Worm (Caenorhabditis elegans) whole organism, young adult: ENCODE data around the gene nhr-87.
A peak's percentile ranks its signal among the peaks of the same experiment; 100 is the strongest.

ENCODE experiments used
- B0261.1 ChIP-seq: sonication (generic microtip); optimal IDR thresholded peaks from 2 replicates; lab custom pipeline; 2016; ENCODE audit warnings: mild to moderate bottlenecking, missing genetic modification characterization, moderate library complexity, missing compliant biosample characterization
- B0336.3 ChIP-seq: fragments of 200-800 bp; sonication (Bioruptor generic); IDR thresholded peaks from 2 replicates; pipeline ENCODE4 v1.3.6; 2022; ENCODE audit warnings: missing genetic modification characterization, missing compliant biosample characterization
- C17E4.6 ChIP-seq: fragments of 200-800 bp; sonication (Bioruptor generic); IDR thresholded peaks from 2 replicates; pipeline ENCODE4 v1.3.6; 2022; ENCODE audit warnings: missing genetic modification reagents, missing genetic modification characterization, missing compliant biosample characterization
- F23B12.7 ChIP-seq: sonication (generic microtip); optimal IDR thresholded peaks from 2 replicates; lab custom pipeline; 2017; ENCODE audit warnings: missing genetic modification characterization, mild to moderate bottlenecking, missing compliant biosample characterization, antibody characterized with exemption, moderate library complexity; ENCODE audit not compliant: insufficient read depth
- F49E8.2 ChIP-seq: sonication (generic microtip); optimal IDR thresholded peaks from 3 replicates; lab custom pipeline; 2017; ENCODE audit warnings: missing genetic modification characterization, mild to moderate bottlenecking, missing compliant biosample characterization, antibody characterized with exemption, moderate library complexity; ENCODE audit not compliant: insufficient read depth
- F57C9.4 ChIP-seq: sonication (generic microtip); optimal IDR thresholded peaks from 2 replicates; lab custom pipeline; 2017; ENCODE audit warnings: mild to moderate bottlenecking, missing genetic modification characterization, missing compliant biosample characterization
- Y67H2A.10 ChIP-seq: fragments of 200-800 bp; sonication (Bioruptor generic); conservative IDR thresholded peaks from 2 replicates; pipeline ENCODE4 v1.3.6; 2022; ENCODE audit warnings: missing genetic modification reagents, missing genetic modification characterization, missing compliant biosample characterization
- aptf-2 ChIP-seq: fragments of 200-800 bp; sonication (Bioruptor generic); conservative IDR thresholded peaks from 2 replicates; pipeline ENCODE4 v1.3.6; 2022; ENCODE audit warnings: missing genetic modification reagents, missing genetic modification characterization, missing compliant biosample characterization
- atf-7 ChIP-seq: sonication (generic microtip); optimal IDR thresholded peaks from 2 replicates; lab custom pipeline; 2017; ENCODE audit warnings: mild to moderate bottlenecking, missing genetic modification characterization, missing compliant biosample characterization
- athp-1 ChIP-seq: sonication (generic microtip); optimal IDR thresholded peaks from 2 replicates; lab custom pipeline; 2017; ENCODE audit warnings: mild to moderate bottlenecking, missing genetic modification characterization, missing compliant biosample characterization
- attf-3 ChIP-seq: fragments of 200-800 bp; sonication (Bioruptor generic); conservative IDR thresholded peaks from 2 replicates; pipeline ENCODE4 v1.3.6; 2022; ENCODE audit warnings: missing genetic modification reagents, missing genetic modification characterization, missing compliant biosample characterization
- attf-5 ChIP-seq: fragments of 200-800 bp; sonication (Bioruptor generic); optimal IDR thresholded peaks from 2 replicates; lab custom pipeline; 2018; ENCODE audit warnings: mild to moderate bottlenecking, missing genetic modification characterization, missing compliant biosample characterization
- ccch-3 ChIP-seq: fragments of 200-800 bp; sonication (Bioruptor generic); optimal IDR thresholded peaks from 2 replicates; lab custom pipeline; 2018; ENCODE audit warnings: mild to moderate bottlenecking, missing genetic modification characterization, missing compliant biosample characterization
- ceh-79 ChIP-seq: sonication (generic microtip); optimal IDR thresholded peaks from 2 replicates; lab custom pipeline; 2017; ENCODE audit warnings: mild to moderate bottlenecking, missing genetic modification characterization, missing compliant biosample characterization
- chd-7 ChIP-seq: sonication (generic microtip); optimal IDR thresholded peaks from 2 replicates; lab custom pipeline; 2016; ENCODE audit warnings: mild to moderate bottlenecking, missing genetic modification characterization, moderate library complexity, missing compliant biosample characterization
- dox-1 ChIP-seq: fragments of 200-800 bp; sonication (Bioruptor generic); IDR thresholded peaks from 2 replicates; pipeline ENCODE4 v1.3.6; 2022; ENCODE audit warnings: missing genetic modification reagents, missing genetic modification characterization, missing compliant biosample characterization
- efl-1 ChIP-seq: fragments of 150-350 bp; optimal IDR thresholded peaks from 2 replicates; lab custom pipeline; 2014; ENCODE audit warnings: missing biosample characterization, missing genetic modification reagents, missing genetic modification characterization
- ets-4 ChIP-seq: fragments of 200-800 bp; sonication (Bioruptor generic); optimal IDR thresholded peaks from 2 replicates; lab custom pipeline; 2018; ENCODE audit warnings: mild to moderate bottlenecking, missing genetic modification characterization, missing compliant biosample characterization
- hmg-1.2 ChIP-seq: fragments of 200-800 bp; sonication (Bioruptor generic); IDR thresholded peaks from 2 replicates; pipeline ENCODE4 v1.3.6; 2022; ENCODE audit warnings: missing genetic modification reagents, missing genetic modification characterization, missing compliant biosample characterization
- hsf-1 ChIP-seq: fragments of 200-800 bp; sonication (Bioruptor generic); IDR thresholded peaks from 2 replicates; pipeline ENCODE4 v1.3.6; 2022; ENCODE audit warnings: missing genetic modification reagents, missing genetic modification characterization, missing compliant biosample characterization
- lin-26 ChIP-seq: fragments of 200-800 bp; sonication (Bioruptor generic); IDR thresholded peaks from 2 replicates; pipeline ENCODE4 v1.3.6; 2022; ENCODE audit warnings: missing genetic modification reagents, missing genetic modification characterization, missing compliant biosample characterization
- lin-40 ChIP-seq: sonication (generic microtip); optimal IDR thresholded peaks from 2 replicates; lab custom pipeline; 2016; ENCODE audit warnings: missing genetic modification characterization, mild to moderate bottlenecking, missing compliant biosample characterization, missing genotype, missing genetic modification reagents
- lin-54 ChIP-seq: fragments of 200-800 bp; sonication (Bioruptor generic); optimal IDR thresholded peaks from 2 replicates; lab custom pipeline; 2018; ENCODE audit warnings: mild to moderate bottlenecking, missing genetic modification characterization, missing compliant biosample characterization
- lir-1 ChIP-seq: fragments of 200-800 bp; sonication (Bioruptor generic); conservative IDR thresholded peaks from 2 replicates; pipeline ENCODE4 v1.3.6; 2022; ENCODE audit warnings: missing genetic modification reagents, missing genetic modification characterization, missing compliant biosample characterization
- lsy-27 ChIP-seq: sonication (generic microtip); optimal IDR thresholded peaks from 2 replicates; lab custom pipeline; 2017; ENCODE audit warnings: missing genetic modification characterization, mild to moderate bottlenecking, missing compliant biosample characterization, antibody characterized with exemption, missing genotype, borderline replicate concordance; ENCODE audit not compliant: insufficient read depth
- nhr-179 ChIP-seq: sonication (generic microtip); optimal IDR thresholded peaks from 2 replicates; lab custom pipeline; 2016; ENCODE audit warnings: mild to moderate bottlenecking, missing genetic modification characterization, missing compliant biosample characterization
- nhr-90 ChIP-seq: sonication (generic microtip); optimal IDR thresholded peaks from 2 replicates; lab custom pipeline; 2016; ENCODE audit warnings: missing genotype, mild to moderate bottlenecking, missing genetic modification characterization, missing compliant biosample characterization
- pbrm-1 ChIP-seq: fragments of 200-800 bp; sonication (Bioruptor generic); IDR thresholded peaks from 2 replicates; pipeline ENCODE4 v1.3.6; 2022; ENCODE audit warnings: missing genetic modification reagents, missing genetic modification characterization, missing compliant biosample characterization
- snpc-1.1 ChIP-seq: sonication (generic microtip); optimal IDR thresholded peaks from 2 replicates; lab custom pipeline; 2017; ENCODE audit warnings: missing genetic modification characterization, mild to moderate bottlenecking, missing compliant biosample characterization, antibody characterized with exemption, moderate library complexity, missing genotype, missing genetic modification reagents; ENCODE audit not compliant: insufficient read depth
- snpc-4 ChIP-seq, 5 experiments: fragments of 150-350 bp in 1 of 5; sonication (generic microtip) in 4 of 5; optimal IDR thresholded peaks; 2 replicates each; lab custom pipeline; 2014 to 2018; ENCODE audit warnings: missing genetic modification characterization in 5 of 5, missing biosample characterization in 3 of 5, antibody characterized with exemption in 2 of 5, mild to moderate bottlenecking in 2 of 5, missing compliant biosample characterization in 2 of 5, missing genotype in 2 of 5, moderate library complexity in 2 of 5, missing genetic modification reagents in 1 of 5
- tbp1 ChIP-seq: fragments of 200-800 bp; sonication (Bioruptor generic); optimal IDR thresholded peaks from 2 replicates; lab custom pipeline; 2018; ENCODE audit warnings: mild to moderate bottlenecking, missing genetic modification characterization, missing compliant biosample characterization
- xnd-1 ChIP-seq: sonication (generic microtip); optimal IDR thresholded peaks from 2 replicates; lab custom pipeline; 2016; ENCODE audit warnings: missing genotype, missing genetic modification reagents, missing genetic modification characterization, missing compliant biosample characterization
- zfh-2 ChIP-seq: fragments of 200-800 bp; sonication (Bioruptor generic); conservative IDR thresholded peaks from 2 replicates; pipeline ENCODE4 v1.3.6; 2022; ENCODE audit warnings: missing genetic modification reagents, missing genetic modification characterization, missing compliant biosample characterization
- ztf-3 ChIP-seq: fragments of 200-800 bp; sonication (Bioruptor generic); optimal IDR thresholded peaks from 2 replicates; lab custom pipeline; 2018; ENCODE audit warnings: mild to moderate bottlenecking, missing genetic modification characterization, missing compliant biosample characterization

nhr-87 gene

DNA sequence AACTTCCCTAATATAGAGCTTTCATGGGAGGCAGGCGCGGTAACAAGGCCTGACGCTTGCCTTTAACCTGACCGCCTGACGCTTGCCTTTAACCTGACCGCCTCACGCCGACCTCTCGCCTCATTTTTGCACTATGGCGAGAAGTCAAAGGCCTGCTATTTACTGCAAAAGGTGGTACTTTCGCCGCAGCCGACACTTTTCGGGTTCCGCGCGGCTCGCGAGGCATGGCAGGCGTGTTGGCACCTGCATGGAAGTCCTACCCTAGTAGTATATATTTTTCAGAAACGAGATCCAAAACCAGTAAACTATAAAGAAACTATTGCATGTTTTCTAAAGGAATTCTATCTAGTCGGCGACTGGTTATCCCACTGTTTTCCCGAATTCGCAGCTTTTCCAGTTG is 4.9 kb downstream of the nhr-87 start:
- TF ChIP-seq lin-54 (GFP tag; lab: Kevin White, UChicago) = no peak
- peak; percentile 58 for TF ChIP-seq zfh-2 (GFP tag; lab: Robert Waterston, UW)
- peak; percentile 44 for TF ChIP-seq snpc-1.1 (tag; lab: Kevin White, UChicago)
- no peak for TF ChIP-seq xnd-1 (tag; lab: Kevin White, UChicago)
- peak; percentile 39 for TF ChIP-seq snpc-4 (GFP tag; optimal IDR thresholded peaks at IDR 0.05; lab: Kevin White, UChicago)
- TF ChIP-seq snpc-4 (tag; optimal IDR thresholded peaks at IDR 0.05; lab: Kevin White, UChicago) = peak in 2 of 4 experiments; percentile 47 to 71
- TF ChIP-seq aptf-2 (GFP tag; lab: Robert Waterston, UW) = no peak
- TF ChIP-seq hmg-1.2 (GFP tag; lab: Robert Waterston, UW) = no peak

ce11 chrIV:1631651-1632050 is 7.8 kb downstream of the nhr-87 start, which contains the start of gene cpg-24:
cpg-24 (plus strand) TSS chrIV:1631951.
- TF ChIP-seq F49E8.2 (tag; lab: Kevin White, UChicago) (no peak), xnd-1 (tag; lab: Kevin White, UChicago) (no peak), attf-3 (GFP tag; lab: Robert Waterston, UW) (no peak)

DNA sequence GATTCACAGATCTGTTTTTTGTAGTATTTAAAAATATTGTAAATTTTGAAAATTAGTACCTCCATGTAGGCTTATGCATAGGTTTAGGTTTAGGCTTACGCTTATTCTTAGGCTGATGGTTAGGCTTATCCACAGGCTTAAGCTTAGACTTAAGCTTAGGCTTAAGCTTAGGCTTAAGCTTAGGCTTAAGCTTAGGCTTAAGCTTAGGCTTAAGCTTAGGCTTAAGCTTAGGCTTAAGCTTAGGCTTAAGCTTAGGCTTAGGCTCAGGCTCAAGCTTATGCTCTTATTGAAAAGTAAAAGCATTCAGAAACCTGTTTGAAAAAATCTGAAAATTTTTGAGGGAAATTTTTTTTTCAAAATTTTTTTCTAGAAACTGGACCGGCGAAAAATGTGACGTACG is 8.8 kb downstream of the nhr-87 start:
- TF ChIP-seq ccch-3 (GFP tag; lab: Kevin White, UChicago) = no peak
- TF ChIP-seq lir-1 (GFP tag; lab: Robert Waterston, UW) = no peak
- no peak for TF ChIP-seq lin-40 (tag; lab: Kevin White, UChicago)
- TF ChIP-seq B0261.1 (tag; lab: Kevin White, UChicago) = no peak
- no peak for TF ChIP-seq tbp1 (GFP tag; lab: Kevin White, UChicago)
- TF ChIP-seq ztf-3 = no peak
- no peak for TF ChIP-seq dox-1
- TF ChIP-seq F57C9.4 (tag; lab: Kevin White, UChicago) = no peak
- TF ChIP-seq hsf-1 = no peak
- TF ChIP-seq efl-1 (GFP tag; lab: Kevin White, UChicago) = no peak
- TF ChIP-seq Y67H2A.10 (GFP tag; lab: Robert Waterston, UW) = no peak
- TF ChIP-seq F23B12.7 (tag; lab: Kevin White, UChicago) = no peak
- TF ChIP-seq B0336.3 (GFP tag; lab: Robert Waterston, UW) = no peak
- no peak for TF ChIP-seq C17E4.6 (GFP tag; lab: Robert Waterston, UW)
- TF ChIP-seq athp-1 (tag; lab: Kevin White, UChicago) = no peak

ce11 chrIV:1633445-1633844 is 9.6 kb downstream of the nhr-87 start, which contains the start of gene Y41D4B.6:
Y41D4B.6 (plus strand) TSS chrIV:1633745.
- no peak for TF ChIP-seq pbrm-1
- TF ChIP-seq chd-7 (tag; lab: Kevin White, UChicago) = no peak
- no peak for TF ChIP-seq lin-26 (GFP tag; lab: Robert Waterston, UW)
- no peak for TF ChIP-seq zfh-2 (GFP tag; lab: Robert Waterston, UW)
- TF ChIP-seq atf-7 (tag; lab: Kevin White, UChicago) = no peak
- TF ChIP-seq ets-4 = no peak
- no peak for TF ChIP-seq lsy-27 (tag; lab: Kevin White, UChicago)
- TF ChIP-seq ceh-79 (tag; lab: Kevin White, UChicago) = no peak
- TF ChIP-seq nhr-90 (tag; lab: Kevin White, UChicago) = no peak
- TF ChIP-seq nhr-179 = no peak
- TF ChIP-seq attf-5 (GFP tag; lab: Kevin White, UChicago) = no peak
